Worm (Caenorhabditis elegans): Measurements from ENCODE around the gene nhr-178.

DNA sequence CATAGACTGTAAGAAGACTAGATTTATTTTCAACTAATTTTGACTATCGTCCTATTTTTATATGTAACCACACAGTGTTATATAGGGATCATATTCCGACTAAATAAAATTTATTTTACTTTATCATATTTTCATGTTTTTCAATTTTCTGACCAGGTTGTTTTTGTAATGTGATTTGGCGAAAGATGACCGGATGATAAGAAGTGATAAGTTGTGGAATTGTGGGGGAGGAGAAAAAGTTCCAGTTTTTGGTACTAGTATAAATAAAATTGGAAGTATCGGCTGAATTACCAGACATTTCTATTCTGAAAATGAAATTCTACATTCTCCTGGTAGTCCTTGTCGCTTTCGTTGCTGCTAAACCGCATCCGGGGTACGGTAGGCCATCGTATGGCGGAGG is 22.3 kb downstream of the nhr-178 start, which contains the start of gene F16B4.7:
- no peak for TF ChIP-seq unc-62 (GFP tag; optimal IDR thresholded peaks at IDR 0.05)
- no peak for TF ChIP-seq egl-27 (tag; optimal IDR thresholded peaks at IDR 0.05)
- no peak for TF ChIP-seq pqm-1 (tag; optimal IDR thresholded peaks at IDR 0.05)
- TF ChIP-seq fkh-10 (GFP tag; optimal IDR thresholded peaks at IDR 0.05) = no peak
- no peak for TF ChIP-seq ama-1 (optimal IDR thresholded peaks at IDR 0.05)
- TF ChIP-seq nhr-28 (tag; optimal IDR thresholded peaks at IDR 0.05) = no peak
- no peak for TF ChIP-seq unc-98 (GFP tag; IDR thresholded peaks at IDR 0.05)
- no peak for TF ChIP-seq elt-3 (tag; optimal IDR thresholded peaks at IDR 0.05)
- TF ChIP-seq alr-1 (tag; optimal IDR thresholded peaks at IDR 0.05; ENCODE audit: borderline replicate concordance) = no peak
- TF ChIP-seq hlh-17 (GFP tag; optimal IDR thresholded peaks at IDR 0.05; ENCODE audit: borderline replicate concordance) = no peak
